Worm (Caenorhabditis elegans): ENCODE measurements around the gene srx-19.
A peak's percentile ranks its signal among the peaks of the same experiment; 100 is the strongest.

The srx-19 gene

DNA sequence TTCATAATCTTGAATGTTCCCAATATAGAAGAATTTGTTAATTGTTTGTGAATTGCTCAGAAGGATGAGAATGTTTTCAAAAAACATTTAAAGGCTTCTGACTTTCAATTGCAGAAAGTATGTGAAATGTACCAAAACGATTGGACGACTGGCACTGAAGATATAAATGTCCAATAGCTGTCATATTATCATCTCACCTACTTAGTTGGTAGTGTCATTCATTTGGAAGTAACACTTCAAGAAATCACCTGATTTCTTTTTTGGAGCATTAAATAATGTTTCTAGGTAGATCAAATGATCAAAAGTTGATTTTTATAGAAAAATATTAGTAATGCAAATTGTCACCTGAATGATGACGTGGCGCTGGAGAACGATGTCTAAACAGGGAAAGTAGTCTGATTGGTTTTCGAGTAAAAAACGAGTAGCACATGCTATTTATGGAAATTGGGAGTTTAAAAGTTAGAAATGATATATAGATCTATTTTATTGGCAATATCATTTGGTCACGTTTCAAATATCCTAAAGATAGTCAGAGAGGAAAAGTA is 6.7 kb downstream of the srx-19 start:
- TF ChIP-seq drap-1 (GFP tag; optimal IDR thresholded peaks at IDR 0.05) (no peak), elt-3 (tag; optimal IDR thresholded peaks at IDR 0.05) (no peak), M03D4.4 (tag; optimal IDR thresholded peaks at IDR 0.05) (no peak), ceh-83 (GFP tag; optimal IDR thresholded peaks at IDR 0.05) (no peak), ceh-39 (tag; optimal IDR thresholded peaks at IDR 0.05) (no peak), sptf-1 (tag; optimal IDR thresholded peaks at IDR 0.05) (no peak)

DNA sequence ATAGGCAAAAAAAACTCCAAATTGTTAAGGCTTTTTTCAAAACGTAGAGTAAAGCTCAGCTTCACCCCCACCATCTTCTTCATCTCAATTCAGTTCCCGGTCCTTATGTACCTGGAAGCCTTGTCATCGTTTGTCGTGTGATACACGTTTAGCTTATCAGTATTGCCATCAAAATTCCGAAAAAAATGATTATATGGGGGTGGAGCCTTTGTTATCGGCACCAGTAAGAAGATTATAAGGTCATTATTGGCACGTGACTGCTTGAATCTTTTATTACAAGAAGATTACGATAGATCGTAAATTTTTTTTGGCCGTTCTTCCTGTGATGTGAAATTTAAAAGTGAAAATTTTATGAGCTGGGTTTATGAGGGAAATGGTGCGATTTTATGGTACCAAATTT is 7.4 kb downstream of the srx-19 start:
- TF ChIP-seq mep-1 (tag; optimal IDR thresholded peaks at IDR 0.05) (no peak), elt-1 (tag; optimal IDR thresholded peaks at IDR 0.05; ENCODE audit: borderline replicate concordance, insufficient read depth) (no peak), blmp-1 (tag; optimal IDR thresholded peaks at IDR 0.05) (no peak), nhr-12 (tag; optimal IDR thresholded peaks at IDR 0.05) (no peak), pha-4 (tag; optimal IDR thresholded peaks at IDR 0.05) (no peak), zip-8 (tag; optimal IDR thresholded peaks at IDR 0.05) (no peak), elt-3 (tag; optimal IDR thresholded peaks at IDR 0.05) (no peak), hlh-1 (tag; optimal IDR thresholded peaks at IDR 0.05) (no peak), cnd-1 (tag; optimal IDR thresholded peaks at IDR 0.05) (no peak), nhr-237 (tag; optimal IDR thresholded peaks at IDR 0.05) (no peak), bed-3 (GFP tag; optimal IDR thresholded peaks at IDR 0.05) (no peak), ceh-39 (tag; optimal IDR thresholded peaks at IDR 0.05) (no peak), unc-62 (GFP tag; optimal IDR thresholded peaks at IDR 0.05) (no peak), M03D4.4 (tag; optimal IDR thresholded peaks at IDR 0.05) (no peak), snpc-4 (tag; optimal IDR thresholded peaks at IDR 0.05) (no peak), unc-39 (tag; optimal IDR thresholded peaks at IDR 0.05) (no peak), nhr-76 (tag; optimal IDR thresholded peaks at IDR 0.05) (no peak)

DNA sequence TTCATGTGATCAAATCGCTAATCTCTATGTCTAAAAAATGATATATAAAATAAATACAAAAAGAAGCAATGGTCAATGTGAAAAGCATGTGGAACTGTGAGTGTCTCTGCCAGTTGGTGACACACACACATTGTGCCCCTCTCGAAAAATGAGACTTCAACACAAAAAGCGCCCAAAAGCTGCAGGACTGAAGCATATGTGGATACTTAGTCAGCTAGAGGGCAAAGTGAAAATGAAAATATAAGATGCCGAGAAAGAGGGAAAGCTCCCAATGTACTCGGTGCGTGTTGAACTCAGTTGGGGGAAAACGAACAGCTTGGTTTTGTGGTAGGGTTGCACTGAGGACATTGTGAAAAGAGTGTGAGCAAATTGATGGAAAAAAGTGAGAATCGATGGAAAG is 8.1 kb downstream of the srx-19 start:
- TF ChIP-seq elt-1 (tag; optimal IDR thresholded peaks at IDR 0.05; ENCODE audit: borderline replicate concordance, insufficient read depth) (no peak), lin-13 (tag; optimal IDR thresholded peaks at IDR 0.05) (no peak), drap-1 (GFP tag; optimal IDR thresholded peaks at IDR 0.05) (no peak), nhr-237 (tag; optimal IDR thresholded peaks at IDR 0.05) (no peak), ceh-43 (GFP tag; optimal IDR thresholded peaks at IDR 0.05) (no peak), mab-5 (tag; optimal IDR thresholded peaks at IDR 0.05) (no peak), ceh-83 (GFP tag; optimal IDR thresholded peaks at IDR 0.05) (no peak), ces-1 (GFP tag; optimal IDR thresholded peaks at IDR 0.05) (peak; percentile 57), unc-62 (GFP tag; optimal IDR thresholded peaks at IDR 0.05) (peak; percentile 21), lsy-2 (tag; optimal IDR thresholded peaks at IDR 0.05) (no peak), ztf-11 (tag; optimal IDR thresholded peaks at IDR 0.05) (no peak), hlh-1 (tag; optimal IDR thresholded peaks at IDR 0.05) (peak; percentile 45), elt-3 (tag; optimal IDR thresholded peaks at IDR 0.05) (no peak), tbx-8 (GFP tag; optimal IDR thresholded peaks at IDR 0.05) (no peak), nhr-76 (tag; optimal IDR thresholded peaks at IDR 0.05) (no peak), unc-120 (tag; optimal IDR thresholded peaks at IDR 0.05; ENCODE audit: poor library complexity, severe bottlenecking) (no peak), ham-2 (GFP tag; optimal IDR thresholded peaks at IDR 0.05) (no peak)

DNA sequence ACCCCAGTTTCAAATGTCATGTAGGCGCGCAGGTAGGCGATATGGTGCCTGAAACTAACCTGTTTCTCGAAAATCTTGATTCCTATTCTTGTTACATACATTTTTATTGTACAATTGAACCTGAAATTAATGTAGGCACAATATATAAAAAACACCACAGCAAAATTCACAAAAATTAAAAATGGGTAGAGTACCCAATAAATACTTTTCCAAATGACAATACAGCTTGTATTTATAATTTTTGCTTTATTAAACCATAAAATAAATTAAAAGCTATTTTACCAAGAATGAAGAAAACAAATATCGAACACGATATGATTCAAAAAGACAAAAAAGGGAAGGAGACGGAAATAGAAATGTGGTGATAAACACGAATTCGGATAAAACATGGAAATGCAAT is 10.3 kb downstream of the srx-19 start, which contains the start of gene tre-2:
Gene tre-2, minus strand, starts transcription at position 101 of the 400 bp plus-strand sequence.
- TF ChIP-seq sem-2 (GFP tag; optimal IDR thresholded peaks at IDR 0.05): no peak
- TF ChIP-seq elt-3 (tag; optimal IDR thresholded peaks at IDR 0.05): no peak
- no peak for TF ChIP-seq zip-8 (tag; optimal IDR thresholded peaks at IDR 0.05)
- TF ChIP-seq bed-3 (GFP tag; optimal IDR thresholded peaks at IDR 0.05): no peak

DNA sequence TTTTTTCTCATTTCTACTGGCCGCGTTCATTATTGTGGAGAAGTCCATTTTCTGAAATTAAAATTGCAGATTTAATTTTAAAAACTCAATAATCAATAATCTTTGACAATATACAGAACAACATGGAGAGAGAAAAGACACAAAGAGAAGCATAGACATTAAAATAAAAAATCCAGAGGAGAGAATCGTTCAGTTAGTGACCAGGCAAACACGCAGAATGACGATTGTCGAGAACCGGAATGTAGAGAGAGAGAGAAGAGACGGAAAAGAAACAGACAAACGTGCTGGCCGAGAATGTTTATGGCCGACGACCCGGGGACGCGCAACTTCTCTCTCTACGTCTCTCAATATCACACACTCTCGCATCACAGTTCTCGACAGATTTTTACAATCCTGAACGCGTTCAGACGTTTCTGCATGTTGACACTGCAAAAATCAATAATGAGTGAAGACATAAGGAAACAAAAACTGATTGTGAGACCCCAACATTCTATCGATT is 14.6 kb downstream of the srx-19 start, which contains the start of the genes T05A12.3 and T05A12.4:
Gene T05A12.3, minus strand, starts transcription at position 51 of the 499 bp plus-strand sequence.
Gene T05A12.4, plus strand, starts transcription at position 348 of the 499 bp plus-strand sequence.
- TF ChIP-seq bed-3 (GFP tag; optimal IDR thresholded peaks at IDR 0.05) (no peak), lsy-2 (tag; optimal IDR thresholded peaks at IDR 0.05) (peak; percentile 24), ham-2 (GFP tag; optimal IDR thresholded peaks at IDR 0.05) (no peak), mep-1 (tag; optimal IDR thresholded peaks at IDR 0.05) (no peak), ces-1 (GFP tag; optimal IDR thresholded peaks at IDR 0.05) (peak; percentile 5), drap-1 (GFP tag; optimal IDR thresholded peaks at IDR 0.05) (peak; percentile 27)

Measured in whole organism, mixed stage, embryonic.